Fruit fly (Drosophila melanogaster): ENCODE measurements around the gene BBIP1.

BBIP1 gene

DNA sequence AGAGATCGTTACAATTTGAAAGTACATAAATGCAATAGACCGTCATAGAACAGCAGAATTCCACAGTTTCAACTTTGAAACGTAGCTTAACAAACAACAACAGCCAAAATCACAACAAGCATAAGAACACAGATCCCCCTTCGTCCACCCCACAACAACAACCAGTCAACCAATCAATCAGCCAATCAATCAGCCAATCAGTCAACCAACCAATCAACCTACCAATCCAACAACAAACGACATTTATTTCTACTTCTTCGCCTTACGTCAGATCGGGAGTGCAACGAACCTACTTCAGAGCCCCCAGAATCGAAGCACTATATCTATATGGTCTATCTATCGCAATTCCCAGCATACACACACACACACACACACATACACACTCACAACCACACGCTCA is 46.5 kb downstream of the BBIP1 start:
- TF ChIP-seq sv (GFP tag; optimal IDR thresholded peaks at IDR 0.05) (no peak), Dfd (GFP tag; optimal IDR thresholded peaks at IDR 0.05) (peak; percentile 30), usp (GFP tag; optimal IDR thresholded peaks at IDR 0.05) (no peak), dmrt93B (GFP tag; optimal IDR thresholded peaks at IDR 0.05) (no peak)

DNA sequence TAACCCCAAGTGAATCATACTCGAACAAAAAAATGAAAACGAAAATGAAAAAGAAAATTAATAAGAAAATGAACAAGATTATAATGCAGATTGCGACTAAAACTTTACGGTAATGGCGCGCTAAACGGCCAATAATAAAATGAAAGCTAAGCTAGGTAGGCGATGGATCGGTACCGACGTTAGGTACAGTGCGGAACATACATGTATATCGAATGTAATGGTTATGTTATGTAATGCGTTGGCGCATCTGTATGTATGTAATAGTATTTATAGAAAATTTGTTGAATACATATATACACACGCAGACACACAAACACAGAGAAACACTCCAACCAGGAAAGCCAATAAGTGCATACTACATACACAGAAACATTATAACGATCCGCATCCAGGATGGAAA is 50.8 kb downstream of the BBIP1 start:
- no peak for TF ChIP-seq OdsH (GFP tag; optimal IDR thresholded peaks at IDR 0.05)
- no peak for TF ChIP-seq woc (GFP tag; optimal IDR thresholded peaks at IDR 0.05)
- TF ChIP-seq Abd-B (GFP tag; optimal IDR thresholded peaks at IDR 0.05): no peak
- no peak for TF ChIP-seq psq (GFP tag; optimal IDR thresholded peaks at IDR 0.05)
- no peak for TF ChIP-seq CG32264 (GFP tag; optimal IDR thresholded peaks at IDR 0.05)
- no peak for TF ChIP-seq sage (GFP tag; optimal IDR thresholded peaks at IDR 0.05)
- no peak for TF ChIP-seq rgr (GFP tag; optimal IDR thresholded peaks at IDR 0.05)
- TF ChIP-seq Hr83 (GFP tag; optimal IDR thresholded peaks at IDR 0.05; ENCODE audit: poor library complexity, severe bottlenecking): no peak
- no peak for TF ChIP-seq usp (GFP tag; optimal IDR thresholded peaks at IDR 0.05)
- TF ChIP-seq Hr78 (GFP tag; optimal IDR thresholded peaks at IDR 0.05): no peak
- TF ChIP-seq Vsx2 (GFP tag; optimal IDR thresholded peaks at IDR 0.05; ENCODE audit: partially characterized antibody): no peak
- TF ChIP-seq h (GFP tag; optimal IDR thresholded peaks at IDR 0.05): no peak
- no peak for TF ChIP-seq brk (GFP tag; optimal IDR thresholded peaks at IDR 0.05)
- TF ChIP-seq dl (GFP tag; optimal IDR thresholded peaks at IDR 0.05; ENCODE audit: insufficient read depth in 1 of 2, partially characterized antibody in 2 of 2): no peak

dm6 chr3R:9456373-9456772 is 52.2 kb downstream of the BBIP1 start, which contains the start of gene GstZ1:
Gene GstZ1, minus strand, starts transcription at chr3R:9456546.
- TF ChIP-seq brk (GFP tag; optimal IDR thresholded peaks at IDR 0.05): peak; percentile 69
- peak; percentile 52 for TF ChIP-seq Myc (optimal IDR thresholded peaks at IDR 0.05)
- no peak for TF ChIP-seq Hr78 (GFP tag; optimal IDR thresholded peaks at IDR 0.05)
- TF ChIP-seq CrebA (GFP tag; optimal IDR thresholded peaks at IDR 0.05; ENCODE audit: borderline replicate concordance): peak; percentile 33
- TF ChIP-seq Sp1 (GFP tag; optimal IDR thresholded peaks at IDR 0.05): no peak
- TF ChIP-seq Vsx2 (GFP tag; optimal IDR thresholded peaks at IDR 0.05; ENCODE audit: partially characterized antibody): peak; percentile 7
- TF ChIP-seq fru (GFP tag; optimal IDR thresholded peaks at IDR 0.05): peak; percentile 22

Data from whole organism, wandering third instar larva.